Worm (Caenorhabditis elegans): ENCODE data around the gene mut-14.

ce11 chrV:5701106-5701505 is 40.6 kb upstream of the mut-14 start:
- TF ChIP-seq dao-5 (tag; optimal IDR thresholded peaks at IDR 0.05) (no peak), W03F9.2 (tag; optimal IDR thresholded peaks at IDR 0.05) (no peak), him-1 (tag; optimal IDR thresholded peaks at IDR 0.05) (no peak)
